Worm (Caenorhabditis elegans) whole organism, young adult: ENCODE measurements around the gene set-31.

Source experiments
- Y53G8AR.9 ChIP-seq: fragments of 200-800 bp; sonication (Bioruptor generic); conservative IDR thresholded peaks from 2 replicates; pipeline ENCODE4 v1.3.6; 2022; ENCODE audit warnings: missing genetic modification reagents, missing genetic modification characterization, missing compliant biosample characterization
- gei-17 ChIP-seq: fragments of 200-800 bp; sonication (Bioruptor generic); optimal IDR thresholded peaks from 2 replicates; lab custom pipeline; 2018; ENCODE audit warnings: mild to moderate bottlenecking, missing genetic modification characterization, missing compliant biosample characterization
- madf-6 ChIP-seq: fragments of 200-800 bp; sonication (Bioruptor generic); IDR thresholded peaks from 2 replicates; pipeline ENCODE4 v1.3.6; 2022; ENCODE audit warnings: missing genetic modification reagents, missing genetic modification characterization, missing compliant biosample characterization
- nfya-1 ChIP-seq: sonication (generic microtip); optimal IDR thresholded peaks from 2 replicates; lab custom pipeline; 2017; ENCODE audit warnings: antibody characterized with exemption, missing compliant biosample characterization, missing genetic modification characterization, borderline replicate concordance; ENCODE audit not compliant: insufficient read depth

- no peak for TF ChIP-seq gei-17
- no peak for TF ChIP-seq Y53G8AR.9 (GFP tag; lab: Robert Waterston, UW)
- no peak for TF ChIP-seq nfya-1 (tag; lab: Kevin White, UChicago)
- no peak for TF ChIP-seq madf-6 (GFP tag; lab: Robert Waterston, UW)
Measured at ce11 chrV:14380242-14380641, 37.5 kb upstream of the set-31 start.
